Fruit fly (Drosophila melanogaster) whole organism, embryonic: ENCODE measurements around the gene salr.

Experiments
- CG10462 ChIP-seq: fragments of 200-800 bp; sonication (Bioruptor generic); optimal IDR thresholded peaks from 2 replicates; lab custom pipeline; 2016; ENCODE audit warnings: missing biosample characterization, missing genetic modification characterization
- CG11085 ChIP-seq: fragments of 200-800 bp; sonication (Bioruptor generic); IDR thresholded peaks from 2 replicates; pipeline ENCODE4 v1.3.6; 2022; ENCODE audit warnings: missing biosample characterization, missing genetic modification characterization
- CG11504 ChIP-seq: fragments of 200-800 bp; sonication (Bioruptor generic); optimal IDR thresholded peaks from 3 replicates; lab custom pipeline; 2019; ENCODE audit warnings: missing biosample characterization, mild to moderate bottlenecking, missing genetic modification characterization, moderate library complexity
- CG12071 ChIP-seq: fragments of 200-800 bp; sonication (Bioruptor generic); optimal IDR thresholded peaks from 3 replicates; lab custom pipeline; 2018; ENCODE audit warnings: missing biosample characterization, mild to moderate bottlenecking, missing genetic modification characterization
- CG13296 ChIP-seq: fragments of 200-800 bp; sonication (Bioruptor generic); optimal IDR thresholded peaks from 3 replicates; lab custom pipeline; 2018; ENCODE audit warnings: missing biosample characterization, mild to moderate bottlenecking, missing genetic modification characterization
- CG16779 ChIP-seq: fragments of 200-800 bp; sonication (Bioruptor generic); IDR thresholded peaks from 2 replicates; pipeline ENCODE4 v1.3.6; 2022; ENCODE audit warnings: missing biosample characterization, missing genetic modification characterization
- CG16815 ChIP-seq: fragments of 200-800 bp; sonication (Bioruptor generic); optimal IDR thresholded peaks from 3 replicates; lab custom pipeline; 2017; ENCODE audit warnings: missing biosample characterization, mild to moderate bottlenecking, missing genetic modification characterization
- CG18262 ChIP-seq: fragments of 200-800 bp; optimal IDR thresholded peaks from 3 replicates; lab custom pipeline; 2019; ENCODE audit warnings: missing biosample characterization, mild to moderate bottlenecking, missing genetic modification characterization, moderate library complexity
- CG18476 ChIP-seq: fragments of 200-800 bp; sonication (Bioruptor generic); optimal IDR thresholded peaks from 2 replicates; lab custom pipeline; 2016; ENCODE audit warnings: missing biosample characterization, mild to moderate bottlenecking, missing genetic modification characterization
- CG32532 ChIP-seq: fragments of 200-800 bp; sonication (Bioruptor generic); IDR thresholded peaks from 2 replicates; pipeline ENCODE4 v1.3.6; 2022; ENCODE audit warnings: missing biosample characterization, missing genetic modification characterization
- CG3726 ChIP-seq: fragments of 200-800 bp; sonication (Bioruptor generic); IDR thresholded peaks from 3 replicates; pipeline ENCODE4, ENCODE4 v1.3.6; 2022; ENCODE audit warnings: missing biosample characterization, missing genetic modification characterization
- CG3847 ChIP-seq: fragments of 200-800 bp; sonication (Bioruptor generic); IDR thresholded peaks from 2 replicates; pipeline ENCODE4 v1.3.6; 2022; ENCODE audit warnings: missing biosample characterization, missing genetic modification characterization
- CG4328 ChIP-seq: fragments of 200-800 bp; sonication (Bioruptor generic); optimal IDR thresholded peaks from 3 replicates; lab custom pipeline; 2017; ENCODE audit warnings: missing biosample characterization, missing genetic modification reagents, missing genetic modification characterization
- CG6272 ChIP-seq: fragments of 200-800 bp; sonication (Bioruptor generic); IDR thresholded peaks from 2 replicates; pipeline ENCODE4 v1.3.6; 2022; ENCODE audit warnings: missing biosample characterization, missing genetic modification characterization
- CG6854 ChIP-seq: fragments of 200-800 bp; sonication (Bioruptor generic); optimal IDR thresholded peaks from 3 replicates; lab custom pipeline; 2017; ENCODE audit warnings: missing biosample characterization, mild to moderate bottlenecking, missing genetic modification characterization
- CG7928 ChIP-seq: fragments of 200-800 bp; sonication (Bioruptor generic); optimal IDR thresholded peaks from 2 replicates; lab custom pipeline; 2017; ENCODE audit warnings: missing biosample characterization, mild to moderate bottlenecking, missing genetic modification characterization
- CG8944 ChIP-seq: fragments of 200-800 bp; sonication (Bioruptor generic); optimal IDR thresholded peaks from 3 replicates; lab custom pipeline; 2016; ENCODE audit warnings: missing biosample characterization, missing genetic modification characterization
- Camta ChIP-seq: fragments of 200-800 bp; sonication (Bioruptor generic); optimal IDR thresholded peaks from 2 replicates; lab custom pipeline; 2016; ENCODE audit warnings: missing biosample characterization, missing genetic modification characterization
- CrebB ChIP-seq: fragments of 200-800 bp; sonication (Bioruptor generic); optimal IDR thresholded peaks from 3 replicates; lab custom pipeline; 2018; ENCODE audit warnings: missing biosample characterization, mild to moderate bottlenecking, missing genetic modification characterization
- HmgD ChIP-seq: fragments of 200-800 bp; sonication (Bioruptor generic); optimal IDR thresholded peaks from 3 replicates; lab custom pipeline; 2016; ENCODE audit warnings: missing biosample characterization, missing genetic modification characterization
- Lim3 ChIP-seq: fragments of 200-800 bp; sonication (Bioruptor generic); IDR thresholded peaks from 2 replicates; pipeline ENCODE4 v1.3.6; 2022; ENCODE audit warnings: missing biosample characterization, missing genetic modification characterization
- Mad ChIP-seq: fragments of 200-800 bp; sonication (Bioruptor generic); optimal IDR thresholded peaks from 2 replicates; lab custom pipeline; 2016; ENCODE audit warnings: missing biosample characterization, missing genetic modification characterization
- Meics ChIP-seq: fragments of 200-800 bp; sonication (Bioruptor generic); optimal IDR thresholded peaks from 2 replicates; lab custom pipeline; 2017; ENCODE audit warnings: missing biosample characterization, mild to moderate bottlenecking, missing genetic modification characterization
- Neu2 ChIP-seq: fragments of 200-800 bp; sonication (Bioruptor generic); optimal IDR thresholded peaks from 3 replicates; lab custom pipeline; 2016; ENCODE audit warnings: missing biosample characterization, missing genetic modification characterization, borderline replicate concordance
- Nf-YB ChIP-seq: fragments of 200-800 bp; sonication (Bioruptor generic); optimal IDR thresholded peaks from 3 replicates; lab custom pipeline; 2019; ENCODE audit warnings: missing biosample characterization, mild to moderate bottlenecking, missing genetic modification characterization, moderate library complexity
- Optix ChIP-seq: fragments of 200-800 bp; sonication (Bioruptor generic); IDR thresholded peaks from 3 replicates; pipeline ENCODE4 v1.3.6; 2022; ENCODE audit warnings: missing biosample characterization, missing genetic modification characterization
- Taf1 ChIP-seq: fragments of 200-800 bp; sonication (Bioruptor generic); IDR thresholded peaks from 2 replicates; pipeline ENCODE4 v1.3.6; 2022; ENCODE audit warnings: missing biosample characterization, missing genetic modification characterization
- Vsx1 ChIP-seq: fragments of 200-800 bp; sonication (Bioruptor generic); optimal IDR thresholded peaks from 2 replicates; lab custom pipeline; 2017; ENCODE audit warnings: missing biosample characterization, mild to moderate bottlenecking, missing genetic modification characterization, missing genetic modification reagents
- Xrp1 ChIP-seq: fragments of 200-800 bp; sonication (Bioruptor generic); IDR thresholded peaks from 2 replicates; pipeline ENCODE4 v1.3.6; 2022; ENCODE audit warnings: missing biosample characterization, missing genetic modification characterization
- ara ChIP-seq: fragments of 200-800 bp; sonication (Bioruptor generic); IDR thresholded peaks from 2 replicates; pipeline ENCODE4 v1.3.6; 2022; ENCODE audit warnings: missing biosample characterization, missing genetic modification characterization
- ash1 ChIP-seq: fragments of 200-800 bp; sonication (Bioruptor generic); optimal IDR thresholded peaks from 2 replicates; lab custom pipeline; 2018; ENCODE audit warnings: missing biosample characterization, mild to moderate bottlenecking, missing genetic modification characterization
- bowl ChIP-seq: fragments of 200-800 bp; sonication (Bioruptor generic); IDR thresholded peaks from 2 replicates; pipeline ENCODE4 v1.3.6; 2022; ENCODE audit warnings: missing biosample characterization, missing genetic modification characterization
- btn ChIP-seq: fragments of 200-800 bp; sonication (Bioruptor generic); optimal IDR thresholded peaks from 2 replicates; lab custom pipeline; 2016; ENCODE audit warnings: missing biosample characterization, missing genetic modification characterization
- cato ChIP-seq: fragments of 200-800 bp; sonication (Bioruptor generic); optimal IDR thresholded peaks from 2 replicates; lab custom pipeline; 2016; ENCODE audit warnings: missing biosample characterization, missing genetic modification characterization, borderline replicate concordance
- disco-r ChIP-seq: fragments of 200-800 bp; sonication (Bioruptor generic); optimal IDR thresholded peaks from 2 replicates; lab custom pipeline; 2016; ENCODE audit warnings: missing biosample characterization, missing genetic modification characterization
- eve ChIP-seq, 2 experiments: fragments of >200 bp; optimal IDR thresholded peaks; 2 replicates each; lab custom pipeline; 2017; ENCODE audit warnings: missing biosample characterization in 2 of 2, missing genetic modification characterization in 2 of 2
- fru ChIP-seq: fragments of >200 bp; optimal IDR thresholded peaks from 2 replicates; lab custom pipeline; 2017
- gem ChIP-seq: fragments of 200-800 bp; sonication (Bioruptor generic); optimal IDR thresholded peaks from 2 replicates; lab custom pipeline; 2019; ENCODE audit warnings: missing biosample characterization, mild to moderate bottlenecking, missing genetic modification characterization, moderate library complexity
- hkb ChIP-seq, 2 experiments: fragments of 200-800 bp in 1 of 2; fragments of >200 bp in 1 of 2; sonication (Bioruptor generic) in 1 of 2; IDR thresholded peaks in 1 of 2; optimal IDR thresholded peaks in 1 of 2; 2 replicates each; pipeline versions ENCODE4 v1.3.6 to Lab custom; 2017 to 2022; ENCODE audit warnings: missing biosample characterization in 1 of 2, missing genetic modification characterization in 1 of 2
- ind ChIP-seq: fragments of 200-800 bp; sonication (Bioruptor generic); optimal IDR thresholded peaks from 3 replicates; lab custom pipeline; 2016; ENCODE audit warnings: missing biosample characterization, missing genetic modification characterization
- maf-S ChIP-seq: fragments of 200-800 bp; sonication (Bioruptor generic); optimal IDR thresholded peaks from 2 replicates; lab custom pipeline; 2016; ENCODE audit warnings: missing biosample characterization, missing genetic modification characterization
- pan ChIP-seq, 4 experiments: fragments of >200 bp in 3 of 4; fragments of 200-800 bp in 1 of 4; sonication (Bioruptor generic) in 1 of 4; optimal IDR thresholded peaks in 3 of 4; IDR thresholded peaks in 1 of 4; 2 replicates each; pipeline versions ENCODE4 v1.3.6 to Lab custom; 2017 to 2022; ENCODE audit warnings: missing biosample characterization in 2 of 4, missing genetic modification characterization in 2 of 4, mixed read lengths in 1 of 4
- phol ChIP-seq: fragments of 200-800 bp; sonication (Bioruptor generic); optimal IDR thresholded peaks from 3 replicates; lab custom pipeline; 2018; ENCODE audit warnings: missing biosample characterization, mild to moderate bottlenecking, missing genetic modification characterization, moderate library complexity
- pros ChIP-seq: fragments of 200-800 bp; sonication (Bioruptor generic); optimal IDR thresholded peaks from 3 replicates; lab custom pipeline; 2019; ENCODE audit warnings: missing biosample characterization, mild to moderate bottlenecking, missing genetic modification characterization, moderate library complexity
- row ChIP-seq: fragments of 200-800 bp; sonication (Bioruptor generic); IDR thresholded peaks from 3 replicates; pipeline ENCODE4 v1.3.6; 2022; ENCODE audit warnings: missing biosample characterization, missing genetic modification characterization
- salm ChIP-seq: fragments of 200-800 bp; sonication (Bioruptor generic); optimal IDR thresholded peaks from 2 replicates; lab custom pipeline; 2018; ENCODE audit warnings: missing biosample characterization, mild to moderate bottlenecking, missing genetic modification characterization
- schlank ChIP-seq: fragments of 200-800 bp; sonication (Bioruptor generic); optimal IDR thresholded peaks from 2 replicates; lab custom pipeline; 2018; ENCODE audit warnings: missing biosample characterization, mild to moderate bottlenecking, missing genetic modification characterization
- sens ChIP-seq: fragments of 200-800 bp; sonication (Bioruptor generic); peaks from one replicate; lab custom pipeline; 2016; ENCODE audit warnings: missing biosample characterization, missing genetic modification characterization
- vvl ChIP-seq: fragments of 200-800 bp; sonication (Bioruptor generic); IDR thresholded peaks from 2 replicates; pipeline ENCODE4 v1.3.6; 2022; ENCODE audit warnings: missing biosample characterization, missing genetic modification characterization
- z ChIP-seq: fragments of 200-800 bp; sonication (Bioruptor generic); IDR thresholded peaks from 3 replicates; pipeline ENCODE4 v1.3.6; 2022; ENCODE audit warnings: missing biosample characterization, missing genetic modification characterization
- zen ChIP-seq: fragments of 200-800 bp; sonication (Bioruptor generic); optimal IDR thresholded peaks from 3 replicates; lab custom pipeline; 2018; ENCODE audit warnings: missing biosample characterization, mild to moderate bottlenecking, missing genetic modification characterization, moderate library complexity

The salr gene

dm6 chr2L:11323917-11324316 is 34.8 kb upstream of the salr start (continued):
- TF ChIP-seq CrebB (peak; percentile 13), zen (tag; lab: Kevin White, UChicago) (peak; percentile 12), CG18476 (GFP tag; lab: Kevin White, UChicago) (peak; percentile 1), row (GFP tag; lab: Robert Waterston, UW) (peak; percentile 75), phol (tag; lab: Kevin White, UChicago) (peak; percentile 70), gem (tag; lab: Kevin White, UChicago) (peak; percentile 80), bowl (GFP tag; lab: Robert Waterston, UW) (no peak), CG12071 (GFP tag; lab: Kevin White, UChicago) (peak; percentile 44), pan (optimal IDR thresholded peaks at IDR 0.05; lab: Kevin White, UChicago) (no peak), pan (GFP tag; optimal IDR thresholded peaks at IDR 0.05 in 1 of 2, IDR thresholded peaks at IDR 0.05 in 1 of 2) (peak in 1 of 2 experiments; percentile 54), btn (peak; percentile 9), HmgD (GFP tag; lab: Kevin White, UChicago) (no peak), CG6854 (no peak), CG32532 (peak; percentile 48; the same call in 1 of the 2 replicates), Neu2 (no peak), CG6272 (GFP tag; lab: Robert Waterston, UW) (no peak), CG18262 (tag; lab: Kevin White, UChicago) (peak; percentile 71), sens (GFP tag; lab: Kevin White, UChicago) (peak; percentile 92), schlank (tag; lab: Kevin White, UChicago) (no peak), Meics (peak; percentile 36), CG4328 (GFP tag; lab: Kevin White, UChicago) (no peak), Taf1 (GFP tag; lab: Robert Waterston, UW) (0 out of 2 replicates have a peak, but pooled peaks have one; percentile 12), Camta (GFP tag; lab: Kevin White, UChicago) (peak; percentile 53), disco-r (GFP tag; lab: Kevin White, UChicago) (peak; percentile 1), vvl (peak; percentile 88), CG10462 (GFP tag; lab: Kevin White, UChicago) (peak; percentile 3), CG16779 (GFP tag; lab: Robert Waterston, UW) (no peak), maf-S (no peak), ara (GFP tag; lab: Robert Waterston, UW) (peak; percentile 78), Mad (GFP tag; lab: Kevin White, UChicago) (peak; percentile 29), CG13296 (GFP tag; lab: Kevin White, UChicago) (no peak), Xrp1 (GFP tag; lab: Robert Waterston, UW) (peak; percentile 83), fru (lab: Kevin White, UChicago) (no peak), CG16815 (GFP tag; lab: Kevin White, UChicago) (peak; percentile 21), salm (tag; lab: Kevin White, UChicago) (peak; percentile 14), CG3847 (peak; percentile 24; the same call in 1 of the 2 replicates), cato (no peak), pros (GFP tag; lab: Kevin White, UChicago) (no peak), CG11504 (peak; percentile 81), Vsx1 (peak; percentile 3), ind (GFP tag; lab: Kevin White, UChicago) (peak; percentile 36), hkb (optimal IDR thresholded peaks at IDR 0.05; lab: Kevin White, UChicago) (no peak), hkb (GFP tag; IDR thresholded peaks at IDR 0.05; lab: Robert Waterston, UW) (peak; percentile 80), eve (GFP tag; optimal IDR thresholded peaks at IDR 0.05; lab: Kevin White, UChicago) (no peak), CG8944 (GFP tag; lab: Kevin White, UChicago) (peak; percentile 5), Lim3 (GFP tag; lab: Robert Waterston, UW) (no peak), z (GFP tag; lab: Robert Waterston, UW) (0 out of 3 replicates have a peak, but pooled peaks have one; percentile 40), Nf-YB (GFP tag; lab: Kevin White, UChicago) (peak; percentile 21), CG3726 (GFP tag; lab: Robert Waterston, UW) (0 out of 3 replicates have a peak, but pooled peaks have one; percentile 58), CG11085 (no peak), Optix (peak; percentile 39; the same call in 1 of the 3 replicates), CG7928 (GFP tag; lab: Kevin White, UChicago) (no peak), ash1 (GFP tag; lab: Kevin White, UChicago) (no peak)
